Worm (Caenorhabditis elegans) whole organism, L1 larva: ENCODE measurements around the gene C35A5.6.

Source experiments
- C04F5.9 ChIP-seq: sonication (generic microtip); optimal IDR thresholded peaks from 2 replicates; lab custom pipeline; 2016; ENCODE audit warnings: missing genetic modification characterization, missing compliant biosample characterization
- C16A3.4 ChIP-seq: fragments of 150-350 bp; optimal IDR thresholded peaks from 2 replicates; lab custom pipeline; 2014; ENCODE audit warnings: missing biosample characterization, missing genetic modification characterization
- alr-1 ChIP-seq: fragments of 200-800 bp; sonication (Bioruptor generic); optimal IDR thresholded peaks from 2 replicates; lab custom pipeline; 2018; ENCODE audit warnings: borderline replicate concordance, mild to moderate bottlenecking, missing genetic modification characterization, missing compliant biosample characterization
- ama-1 ChIP-seq: fragments of 150-350 bp; optimal IDR thresholded peaks from 2 replicates; lab custom pipeline; 2014
- ceh-8 ChIP-seq: fragments of 200-800 bp; sonication (Bioruptor generic); optimal IDR thresholded peaks from 2 replicates; lab custom pipeline; 2018; ENCODE audit warnings: mild to moderate bottlenecking, missing genetic modification characterization, moderate library complexity, missing compliant biosample characterization
- ceh-88 ChIP-seq: fragments of 200-800 bp; sonication (Bioruptor generic); IDR thresholded peaks from 2 replicates; pipeline ENCODE4 v1.3.6; 2022; ENCODE audit warnings: missing genetic modification characterization, missing compliant biosample characterization
- ces-1 ChIP-seq: fragments of 150-350 bp; optimal IDR thresholded peaks from 2 replicates; lab custom pipeline; 2014; ENCODE audit warnings: missing biosample characterization, missing genetic modification reagents, missing genetic modification characterization
- efl-1 ChIP-seq, 4 experiments: fragments of 150-350 bp; optimal IDR thresholded peaks in 3 of 4; peaks in 1 of 4; 1 replicate in 1 of 4; 2 replicates in 3 of 4; lab custom pipeline; 2014; ENCODE audit warnings: missing biosample characterization in 2 of 4, missing genetic modification characterization in 2 of 4, missing genetic modification reagents in 2 of 4
- egl-13 ChIP-seq: sonication (generic microtip); optimal IDR thresholded peaks from 2 replicates; lab custom pipeline; 2016; ENCODE audit warnings: missing genotype, missing genetic modification reagents, missing genetic modification characterization, missing compliant biosample characterization
- elt-2 ChIP-seq: sonication (generic microtip); optimal IDR thresholded peaks from 2 replicates; lab custom pipeline; 2016; ENCODE audit warnings: missing genetic modification characterization, mild to moderate bottlenecking, inconsistent platforms, missing compliant biosample characterization, missing genetic modification reagents
- elt-3 ChIP-seq, 6 experiments: fragments of 150-350 bp in 1 of 6; sonication (generic microtip); optimal IDR thresholded peaks; 2 replicates each; lab custom pipeline; 2017 to 2018; ENCODE audit warnings: missing biosample characterization in 6 of 6, missing genetic modification characterization in 6 of 6, inconsistent platforms in 1 of 6
- ets-5 ChIP-seq: fragments of 200-800 bp; sonication (Bioruptor generic); IDR thresholded peaks from 2 replicates; pipeline ENCODE4 v1.3.6; 2022; ENCODE audit warnings: missing genetic modification characterization, missing compliant biosample characterization
- fkh-10 ChIP-seq: sonication (generic microtip); optimal IDR thresholded peaks from 2 replicates; lab custom pipeline; 2017; ENCODE audit warnings: missing biosample characterization, missing genetic modification reagents, missing genetic modification characterization
- fkh-8 ChIP-seq: sonication (generic microtip); optimal IDR thresholded peaks from 2 replicates; lab custom pipeline; 2016; ENCODE audit warnings: mild to moderate bottlenecking, missing genetic modification characterization, missing compliant biosample characterization
- hlh-4 ChIP-seq: sonication (generic microtip); optimal IDR thresholded peaks from 2 replicates; lab custom pipeline; 2016; ENCODE audit warnings: mild to moderate bottlenecking, missing genetic modification characterization, missing compliant biosample characterization
- irx-1 ChIP-seq: sonication (generic microtip); optimal IDR thresholded peaks from 2 replicates; lab custom pipeline; 2016; ENCODE audit warnings: missing genetic modification characterization, missing compliant biosample characterization
- isw-1 ChIP-seq: fragments of 200-800 bp; sonication (Bioruptor generic); IDR thresholded peaks from 2 replicates; pipeline ENCODE4 v1.3.6; 2022; ENCODE audit warnings: missing genetic modification characterization, missing compliant biosample characterization
- jun-1 ChIP-seq: fragments of 150-350 bp; optimal IDR thresholded peaks from 2 replicates; lab custom pipeline; 2014; ENCODE audit warnings: missing biosample characterization, missing genetic modification reagents, missing genetic modification characterization
- lin-35 ChIP-seq, 2 experiments: fragments of 150-350 bp; optimal IDR thresholded peaks; 2 replicates each; lab custom pipeline; 2014; ENCODE audit warnings: missing biosample characterization in 2 of 2, missing genetic modification characterization in 2 of 2, missing genetic modification reagents in 2 of 2
- lir-3 ChIP-seq: sonication (generic microtip); optimal IDR thresholded peaks from 2 replicates; lab custom pipeline; 2016; ENCODE audit warnings: mild to moderate bottlenecking, missing genetic modification characterization, moderate library complexity, missing compliant biosample characterization; ENCODE audit not compliant: poor library complexity
- lsy-2 ChIP-seq, 2 experiments: fragments of 150-350 bp; optimal IDR thresholded peaks; 2 replicates each; lab custom pipeline; 2014; ENCODE audit warnings: missing biosample characterization in 2 of 2, missing genetic modification characterization in 2 of 2
- mdl-1 ChIP-seq, 2 experiments: fragments of 150-350 bp; optimal IDR thresholded peaks; 2 replicates each; lab custom pipeline; 2014 to 2017; ENCODE audit warnings: missing biosample characterization in 2 of 2, missing genetic modification characterization in 2 of 2, inconsistent platforms in 1 of 2
- nhr-11 ChIP-seq: fragments of 150-350 bp; optimal IDR thresholded peaks from 2 replicates; lab custom pipeline; 2014; ENCODE audit warnings: missing biosample characterization, missing genetic modification characterization
- nhr-20 ChIP-seq: sonication (generic microtip); optimal IDR thresholded peaks from 2 replicates; lab custom pipeline; 2016; ENCODE audit warnings: mild to moderate bottlenecking, missing genetic modification characterization, missing compliant biosample characterization
- nhr-71 ChIP-seq: sonication (generic microtip); optimal IDR thresholded peaks from 2 replicates; lab custom pipeline; 2016; ENCODE audit warnings: mild to moderate bottlenecking, missing genetic modification characterization, moderate library complexity, missing compliant biosample characterization
- nhr-85 ChIP-seq: sonication (generic microtip); peaks from one replicate; lab custom pipeline; 2016; ENCODE audit warnings: missing genetic modification characterization, inconsistent platforms, missing compliant biosample characterization
- pag-3 ChIP-seq: sonication (generic microtip); optimal IDR thresholded peaks from 2 replicates; lab custom pipeline; 2017; ENCODE audit warnings: missing genetic modification characterization, mild to moderate bottlenecking, missing compliant biosample characterization, antibody characterized with exemption, borderline replicate concordance; ENCODE audit not compliant: insufficient read depth
- pqm-1 ChIP-seq: sonication (generic microtip); optimal IDR thresholded peaks from 3 replicates; lab custom pipeline; 2017; ENCODE audit warnings: missing biosample characterization, missing genetic modification characterization
- snu-23 ChIP-seq: sonication (generic microtip); optimal IDR thresholded peaks from 2 replicates; lab custom pipeline; 2016; ENCODE audit warnings: missing genetic modification characterization, missing compliant biosample characterization
- sptf-1 ChIP-seq: fragments of 150-350 bp; optimal IDR thresholded peaks from 2 replicates; lab custom pipeline; 2014; ENCODE audit warnings: missing biosample characterization, missing genetic modification characterization
- sup-37 ChIP-seq: fragments of 200-800 bp; sonication (Bioruptor generic); optimal IDR thresholded peaks from 2 replicates; lab custom pipeline; 2018; ENCODE audit warnings: mild to moderate bottlenecking, missing genetic modification characterization, missing compliant biosample characterization
- tbx-2 ChIP-seq: sonication (generic microtip); optimal IDR thresholded peaks from 2 replicates; lab custom pipeline; 2016; ENCODE audit warnings: missing genetic modification characterization, missing compliant biosample characterization
- tlp-1 ChIP-seq: fragments of 150-350 bp; optimal IDR thresholded peaks from 2 replicates; lab custom pipeline; 2014; ENCODE audit warnings: missing biosample characterization, missing genetic modification characterization
- unc-130 ChIP-seq: fragments of 150-350 bp; optimal IDR thresholded peaks from 2 replicates; lab custom pipeline; 2017; ENCODE audit warnings: missing biosample characterization, missing genetic modification characterization, inconsistent platforms
- unc-30 ChIP-seq: sonication (generic microtip); optimal IDR thresholded peaks from 2 replicates; lab custom pipeline; 2017; ENCODE audit warnings: missing biosample characterization, missing genetic modification characterization
- unc-86 ChIP-seq: sonication (generic microtip); optimal IDR thresholded peaks from 2 replicates; lab custom pipeline; 2016; ENCODE audit warnings: missing genetic modification characterization, missing compliant biosample characterization
- ztf-11 ChIP-seq, 2 experiments: sonication (generic microtip); optimal IDR thresholded peaks; 2 replicates each; lab custom pipeline; 2016 to 2017; ENCODE audit warnings: missing genetic modification characterization in 2 of 2, missing biosample characterization in 1 of 2, missing compliant biosample characterization in 1 of 2

The C35A5.6 gene

DNA sequence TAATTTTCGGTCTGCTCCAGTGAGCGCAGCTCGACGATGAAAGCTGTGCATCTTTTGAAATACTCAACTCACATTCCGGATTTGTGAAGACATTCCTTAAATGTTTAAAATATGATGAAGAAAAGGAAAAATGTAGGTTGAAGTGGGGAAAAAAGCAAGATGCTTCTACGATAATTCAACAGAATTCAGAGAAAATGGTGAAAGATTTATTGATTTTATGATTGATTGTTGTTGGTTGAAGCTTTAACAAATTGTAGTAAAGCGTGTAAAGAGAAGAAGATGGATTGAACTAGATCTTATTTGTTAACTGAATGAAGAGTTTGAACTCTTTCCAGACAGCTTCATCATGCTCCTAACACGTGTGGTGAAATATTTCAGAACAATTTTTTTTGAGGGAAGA is 18.9 kb upstream of the C35A5.6 start, which contains the start of gene ncx-5:
Gene ncx-5 (minus strand): TSS at position 101 of the 400 bp plus-strand sequence.
- TF ChIP-seq efl-1 (optimal IDR thresholded peaks at IDR 0.05; lab: Kevin White, UChicago) (no peak), efl-1 (GFP tag; optimal IDR thresholded peaks at IDR 0.05 in 1 of 2; lab: Kevin White, UChicago) (no peak), pag-3 (tag; lab: Kevin White, UChicago) (no peak), snu-23 (GFP tag; lab: Kevin White, UChicago) (no peak), lsy-2 (tag; optimal IDR thresholded peaks at IDR 0.05; lab: Kevin White, UChicago) (no peak), alr-1 (tag; lab: Kevin White, UChicago) (no peak), fkh-8 (tag; lab: Kevin White, UChicago) (no peak), nhr-71 (tag; lab: Kevin White, UChicago) (no peak), fkh-10 (no peak), sup-37 (GFP tag; lab: Kevin White, UChicago) (no peak), ama-1 (lab: Kevin White, UChicago) (no peak), ceh-88 (GFP tag; lab: Robert Waterston, UW) (no peak), nhr-20 (tag; lab: Kevin White, UChicago) (no peak)

DNA sequence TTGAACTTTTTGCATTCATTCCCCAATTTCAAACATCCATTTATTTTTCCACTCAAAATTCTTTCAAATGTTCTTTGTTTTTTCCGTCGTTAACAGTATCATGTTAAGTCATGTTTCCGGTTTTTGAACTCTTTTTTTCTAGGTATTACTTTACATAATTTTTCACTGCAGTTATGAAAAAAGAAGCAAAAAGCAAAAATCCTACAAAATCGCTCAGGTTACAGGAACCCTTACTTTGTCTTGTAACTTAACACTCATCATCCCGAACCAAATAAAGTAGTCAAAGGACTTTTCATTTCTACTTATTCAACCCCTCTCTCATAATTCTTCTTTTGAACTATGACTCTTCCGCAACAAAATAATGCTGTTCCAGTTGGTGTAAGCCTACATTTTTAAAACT is 17.5 kb upstream of the C35A5.6 start, which contains the start of gene aqp-5:
Gene aqp-5 (plus strand): TSS at position 301 of the 400 bp plus-strand sequence.
- TF ChIP-seq irx-1 (tag; lab: Kevin White, UChicago) = no peak
- TF ChIP-seq lir-3 (tag; lab: Kevin White, UChicago) = no peak
- TF ChIP-seq elt-3 (tag; optimal IDR thresholded peaks at IDR 0.05; lab: Kevin White, UChicago) = no peak
- TF ChIP-seq ceh-8 = no peak
- TF ChIP-seq nhr-71 (tag; lab: Kevin White, UChicago) = no peak
- no peak for TF ChIP-seq ama-1 (lab: Kevin White, UChicago)
- no peak for TF ChIP-seq ceh-88 (GFP tag; lab: Robert Waterston, UW)
- TF ChIP-seq hlh-4 (tag; lab: Kevin White, UChicago) = no peak
- no peak for TF ChIP-seq mdl-1 (tag; optimal IDR thresholded peaks at IDR 0.05; lab: Kevin White, UChicago)
- TF ChIP-seq sup-37 (GFP tag; lab: Kevin White, UChicago) = no peak
- TF ChIP-seq unc-30 (tag; lab: Kevin White, UChicago) = no peak
- no peak for TF ChIP-seq sptf-1 (tag; lab: Kevin White, UChicago)
- no peak for TF ChIP-seq tlp-1
- no peak for TF ChIP-seq nhr-11
- no peak for TF ChIP-seq isw-1
- no peak for TF ChIP-seq C04F5.9 (tag; lab: Kevin White, UChicago)
- no peak for TF ChIP-seq egl-13 (tag; lab: Kevin White, UChicago)

DNA sequence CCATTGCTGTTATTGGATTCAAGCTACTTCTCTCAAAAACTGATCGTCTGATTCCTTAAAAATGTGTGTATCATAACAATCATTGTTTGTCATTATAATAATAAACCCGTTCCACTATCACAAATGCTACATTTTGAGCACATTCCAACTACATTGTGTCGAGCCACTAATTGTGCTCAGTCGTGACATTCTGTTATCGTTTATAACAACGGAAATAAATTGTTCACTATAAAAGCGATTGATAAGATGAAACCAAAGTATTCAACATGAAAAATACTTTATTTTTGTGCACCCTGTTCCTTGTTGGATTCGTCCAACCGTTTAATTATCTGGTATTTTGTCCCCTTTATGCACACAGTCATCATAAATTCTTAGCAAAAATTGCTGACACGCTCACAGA is 15.8 kb upstream of the C35A5.6 start, which contains the start of gene ugt-33:
Gene ugt-33 (plus strand): TSS at position 260 of the 400 bp plus-strand sequence.
- TF ChIP-seq unc-130 (tag; lab: Kevin White, UChicago) (no peak), nhr-11 (no peak), alr-1 (tag; lab: Kevin White, UChicago) (no peak), nhr-20 (tag; lab: Kevin White, UChicago) (no peak), nhr-85 (tag; lab: Kevin White, UChicago) (no peak), elt-2 (tag; lab: Kevin White, UChicago) (peak; percentile 57), lin-35 (GFP tag; optimal IDR thresholded peaks at IDR 0.05; lab: Kevin White, UChicago) (peak in 1 of 2 experiments; percentile 24), ets-5 (GFP tag; lab: Robert Waterston, UW) (no peak)

DNA sequence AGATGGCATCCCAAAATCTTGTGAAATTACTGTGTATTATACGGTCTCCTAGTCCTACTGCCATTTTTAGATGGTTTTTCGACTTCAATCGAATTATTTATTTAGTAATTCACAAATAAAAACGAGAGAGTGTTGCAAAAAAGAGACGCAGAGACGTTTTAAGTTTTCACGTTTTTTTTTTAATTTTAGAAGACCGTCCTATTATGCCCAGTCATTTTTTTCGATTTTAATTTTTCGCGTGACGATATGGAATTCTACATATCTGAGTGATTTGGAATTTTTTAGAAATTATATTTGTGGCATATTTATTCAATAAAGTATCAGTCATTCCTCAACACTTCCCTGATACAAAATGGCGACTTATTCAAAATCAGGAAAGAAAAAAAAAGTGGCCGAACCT is 12.2 kb upstream of the C35A5.6 start, which contains the start of gene C35A5.4:
Gene C35A5.4 (plus strand): TSS at position 301 of the 400 bp plus-strand sequence.
- TF ChIP-seq efl-1 (optimal IDR thresholded peaks at IDR 0.05; lab: Kevin White, UChicago) = no peak
- no peak for TF ChIP-seq efl-1 (GFP tag; optimal IDR thresholded peaks at IDR 0.05 in 1 of 2; lab: Kevin White, UChicago)
- no peak for TF ChIP-seq jun-1 (tag; lab: Kevin White, UChicago)
- TF ChIP-seq ces-1 (GFP tag; lab: Kevin White, UChicago) = no peak
- no peak for TF ChIP-seq ztf-11 (tag; optimal IDR thresholded peaks at IDR 0.05; lab: Kevin White, UChicago)
- no peak for TF ChIP-seq C16A3.4 (tag; lab: Kevin White, UChicago)
- TF ChIP-seq nhr-85 (tag; lab: Kevin White, UChicago) = no peak
- no peak for TF ChIP-seq elt-2 (tag; lab: Kevin White, UChicago)
- TF ChIP-seq unc-86 (tag; lab: Kevin White, UChicago) = no peak
- no peak for TF ChIP-seq tbx-2
- no peak for TF ChIP-seq unc-30 (tag; lab: Kevin White, UChicago)
- TF ChIP-seq snu-23 (GFP tag; lab: Kevin White, UChicago) = no peak
- no peak for TF ChIP-seq isw-1
- TF ChIP-seq pqm-1 (tag; lab: Kevin White, UChicago) = no peak
